Worm (Caenorhabditis elegans) whole organism, early embryonic: ENCODE data around the gene acs-7.

ENCODE experiments used
- B0310.2 ChIP-seq: sonication (generic microtip); optimal IDR thresholded peaks from 2 replicates; lab custom pipeline; 2016; ENCODE audit warnings: mild to moderate bottlenecking, missing genetic modification characterization, missing compliant biosample characterization
- aly-1 ChIP-seq: sonication (generic microtip); optimal IDR thresholded peaks from 2 replicates; lab custom pipeline; 2016; ENCODE audit warnings: missing genetic modification characterization, missing compliant biosample characterization
- ama-1 ChIP-seq: fragments of 150-350 bp; optimal IDR thresholded peaks from 2 replicates; lab custom pipeline; 2014
- ceh-36 ChIP-seq: sonication (generic microtip); optimal IDR thresholded peaks from 2 replicates; lab custom pipeline; 2016; ENCODE audit warnings: missing genetic modification characterization, inconsistent platforms, missing compliant biosample characterization
- pes-1 ChIP-seq: fragments of 200-800 bp; sonication (Bioruptor generic); IDR thresholded peaks from 2 replicates; pipeline ENCODE4 v1.3.6; 2022; ENCODE audit warnings: missing genetic modification reagents, missing genetic modification characterization, missing compliant biosample characterization
- tbx-11 ChIP-seq: fragments of 200-800 bp; sonication (Bioruptor generic); IDR thresholded peaks from 2 replicates; pipeline ENCODE4 v1.3.6; 2022; ENCODE audit warnings: missing genetic modification characterization, missing compliant biosample characterization

DNA sequence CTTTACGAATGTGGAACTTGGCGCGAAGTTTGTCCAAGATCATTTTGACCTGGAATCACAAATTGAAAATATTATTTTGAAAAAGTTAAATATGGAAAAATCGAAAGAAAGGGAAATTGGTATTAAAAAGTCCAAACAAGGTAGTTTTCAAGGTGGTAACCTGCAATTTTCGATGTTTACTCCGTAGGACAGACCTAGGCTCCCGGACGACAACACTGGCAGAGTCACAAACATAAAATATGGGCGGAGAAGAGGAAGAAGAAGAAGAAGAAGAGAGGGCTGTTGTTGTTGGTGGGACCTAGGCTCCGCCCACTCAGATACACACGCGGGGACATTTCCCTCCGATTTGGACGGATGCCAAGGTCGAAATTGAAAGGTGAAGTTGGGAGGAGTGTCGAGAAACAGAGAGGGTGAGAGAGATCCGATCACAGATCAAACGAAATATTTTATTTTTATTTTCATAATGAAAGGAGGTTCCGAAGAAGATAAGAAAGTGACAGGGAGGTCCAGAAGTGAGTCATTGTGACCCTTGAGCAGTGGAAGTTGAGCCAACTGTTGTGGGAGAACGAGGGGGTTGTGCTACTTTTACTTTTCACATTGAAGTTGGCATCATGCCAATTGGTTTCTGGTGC is 29.8 kb upstream of the acs-7 start, which contains the start of gene aqp-2:
- no peak for TF ChIP-seq tbx-11 (GFP tag; lab: Robert Waterston, UW)
- TF ChIP-seq ceh-36 (tag; lab: Kevin White, UChicago): no peak
- TF ChIP-seq ama-1 (lab: Kevin White, UChicago): no peak
- no peak for TF ChIP-seq B0310.2 (tag; lab: Kevin White, UChicago)
- TF ChIP-seq pes-1: no peak
- TF ChIP-seq aly-1: no peak
